Worm (Caenorhabditis elegans) whole organism, midembryonic: ENCODE results near the gene cpr-8.

Experiments
- T22C8.4 ChIP-seq: fragments of 200-800 bp; sonication (Bioruptor generic); IDR thresholded peaks from 2 replicates; pipeline ENCODE4 v1.3.6; 2022; ENCODE audit warnings: missing genetic modification characterization, missing compliant biosample characterization
- cog-1 ChIP-seq: sonication (generic microtip); optimal IDR thresholded peaks from 2 replicates; lab custom pipeline; 2016; ENCODE audit warnings: missing genetic modification characterization, missing compliant biosample characterization
- flt-1 ChIP-seq: fragments of 200-800 bp; sonication (Bioruptor generic); IDR thresholded peaks from 2 replicates; pipeline ENCODE4 v1.3.6; 2022; ENCODE audit warnings: missing genetic modification characterization, missing compliant biosample characterization
- klf-2 ChIP-seq: fragments of 200-800 bp; sonication (Bioruptor generic); conservative IDR thresholded peaks from 2 replicates; pipeline ENCODE4 v1.3.6; 2022; ENCODE audit warnings: missing genetic modification reagents, missing genetic modification characterization, missing compliant biosample characterization
- med-1 ChIP-seq: sonication (generic microtip); optimal IDR thresholded peaks from 2 replicates; lab custom pipeline; 2017; ENCODE audit warnings: missing genetic modification characterization, mild to moderate bottlenecking, missing compliant biosample characterization, antibody characterized with exemption, missing genetic modification reagents; ENCODE audit not compliant: insufficient read depth
- ref-1 ChIP-seq: fragments of 200-800 bp; sonication (Bioruptor generic); conservative IDR thresholded peaks from 2 replicates; pipeline ENCODE4 v1.3.6; 2022; ENCODE audit warnings: missing genetic modification reagents, missing genetic modification characterization, missing compliant biosample characterization
- tab-1 ChIP-seq: fragments of 200-800 bp; sonication (Bioruptor generic); IDR thresholded peaks from 2 replicates; pipeline ENCODE4 v1.3.6; 2022; ENCODE audit warnings: missing genetic modification characterization, missing compliant biosample characterization
- ztf-23 ChIP-seq: fragments of 200-800 bp; sonication (Bioruptor generic); IDR thresholded peaks from 2 replicates; pipeline ENCODE4 v1.3.6; 2022; ENCODE audit warnings: missing genetic modification reagents, missing genetic modification characterization, missing compliant biosample characterization
- ztf-29 ChIP-seq: fragments of 200-800 bp; sonication (Bioruptor generic); IDR thresholded peaks from 2 replicates; pipeline ENCODE4 v1.3.6; 2022; ENCODE audit warnings: missing genetic modification reagents, missing genetic modification characterization, missing compliant biosample characterization

cpr-8 gene

DNA sequence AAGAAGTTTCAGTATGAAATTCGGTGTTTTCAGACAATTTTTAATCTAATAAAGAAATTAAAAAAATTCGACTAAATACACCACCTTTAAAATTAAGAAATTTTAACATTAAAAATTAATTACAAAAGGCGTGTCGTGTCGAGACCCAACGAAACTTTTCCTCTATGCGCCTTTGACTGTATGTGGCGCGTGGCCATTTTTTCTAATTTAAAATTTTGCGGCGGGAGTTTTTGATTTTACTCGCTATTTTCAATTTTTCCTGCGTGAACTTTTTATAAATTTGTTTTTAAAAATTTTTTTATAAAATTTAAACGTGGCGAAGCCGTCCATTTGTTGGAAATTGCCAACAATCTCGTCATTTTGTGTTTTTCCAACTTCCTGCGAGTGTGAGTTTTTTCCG is 18.3 kb downstream of the cpr-8 start:
- TF ChIP-seq T22C8.4 (GFP tag; lab: Robert Waterston, UW) (no peak), klf-2 (GFP tag; lab: Robert Waterston, UW) (no peak), ztf-23 (no peak), ztf-29 (GFP tag; lab: Robert Waterston, UW) (no peak), ref-1 (no peak), tab-1 (GFP tag; lab: Robert Waterston, UW) (no peak), flt-1 (GFP tag; lab: Robert Waterston, UW) (no peak), cog-1 (tag; lab: Kevin White, UChicago) (no peak), med-1 (GFP tag; lab: Kevin White, UChicago) (no peak)

DNA sequence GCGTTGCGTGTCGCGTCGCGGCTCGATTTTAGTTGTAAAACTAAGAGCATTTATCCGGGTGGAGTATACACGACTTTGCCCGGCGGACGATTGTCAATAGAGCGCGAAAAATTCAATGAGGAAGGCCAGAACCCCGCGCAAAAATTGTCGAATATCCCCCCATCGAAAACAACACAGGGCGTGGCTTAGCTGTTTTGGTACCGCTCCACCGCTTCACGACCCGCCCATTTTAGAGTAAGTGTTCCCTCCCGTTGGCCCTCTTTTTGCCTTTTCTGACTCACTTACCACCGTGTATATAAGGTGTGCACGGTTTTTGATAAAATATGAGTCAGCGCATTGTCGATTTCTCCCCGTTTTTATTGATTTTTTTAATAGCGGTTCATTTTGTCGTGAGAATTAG is 19.0 kb downstream of the cpr-8 start:
- no peak for TF ChIP-seq cog-1 (tag; lab: Kevin White, UChicago)
- no peak for TF ChIP-seq tab-1 (GFP tag; lab: Robert Waterston, UW)
- TF ChIP-seq ref-1, result no peak
- TF ChIP-seq T22C8.4 (GFP tag; lab: Robert Waterston, UW), result no peak
- no peak for TF ChIP-seq klf-2 (GFP tag; lab: Robert Waterston, UW)
- no peak for TF ChIP-seq ztf-23
- no peak for TF ChIP-seq flt-1 (GFP tag; lab: Robert Waterston, UW)
- no peak for TF ChIP-seq ztf-29 (GFP tag; lab: Robert Waterston, UW)
- TF ChIP-seq med-1 (GFP tag; lab: Kevin White, UChicago), result no peak

DNA sequence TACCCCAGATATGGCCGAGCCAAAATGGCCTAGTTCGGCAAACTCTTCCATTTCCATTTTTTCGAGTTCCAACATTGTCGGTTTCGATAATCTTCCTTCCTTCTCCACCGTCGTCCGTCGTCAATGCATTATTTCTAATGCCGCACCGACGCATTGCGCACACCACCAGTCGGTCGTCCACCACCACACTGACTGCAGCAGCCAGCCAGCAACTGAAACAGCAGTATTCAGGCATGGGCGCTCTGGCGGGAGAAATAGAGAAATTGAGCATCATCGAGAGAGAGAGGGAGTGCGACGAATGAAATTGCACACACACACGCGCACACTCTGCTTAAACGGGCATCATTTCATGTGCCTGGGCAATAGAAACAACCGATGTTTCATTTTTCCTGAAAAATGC is 19.5 kb downstream of the cpr-8 start:
- TF ChIP-seq cog-1 (tag; lab: Kevin White, UChicago), result no peak
- 0 out of 2 replicates have a peak, but pooled peaks have one; percentile 26 for TF ChIP-seq flt-1 (GFP tag; lab: Robert Waterston, UW)
- peak; percentile 55; the same call in 1 of the 2 replicates for TF ChIP-seq ztf-23

DNA sequence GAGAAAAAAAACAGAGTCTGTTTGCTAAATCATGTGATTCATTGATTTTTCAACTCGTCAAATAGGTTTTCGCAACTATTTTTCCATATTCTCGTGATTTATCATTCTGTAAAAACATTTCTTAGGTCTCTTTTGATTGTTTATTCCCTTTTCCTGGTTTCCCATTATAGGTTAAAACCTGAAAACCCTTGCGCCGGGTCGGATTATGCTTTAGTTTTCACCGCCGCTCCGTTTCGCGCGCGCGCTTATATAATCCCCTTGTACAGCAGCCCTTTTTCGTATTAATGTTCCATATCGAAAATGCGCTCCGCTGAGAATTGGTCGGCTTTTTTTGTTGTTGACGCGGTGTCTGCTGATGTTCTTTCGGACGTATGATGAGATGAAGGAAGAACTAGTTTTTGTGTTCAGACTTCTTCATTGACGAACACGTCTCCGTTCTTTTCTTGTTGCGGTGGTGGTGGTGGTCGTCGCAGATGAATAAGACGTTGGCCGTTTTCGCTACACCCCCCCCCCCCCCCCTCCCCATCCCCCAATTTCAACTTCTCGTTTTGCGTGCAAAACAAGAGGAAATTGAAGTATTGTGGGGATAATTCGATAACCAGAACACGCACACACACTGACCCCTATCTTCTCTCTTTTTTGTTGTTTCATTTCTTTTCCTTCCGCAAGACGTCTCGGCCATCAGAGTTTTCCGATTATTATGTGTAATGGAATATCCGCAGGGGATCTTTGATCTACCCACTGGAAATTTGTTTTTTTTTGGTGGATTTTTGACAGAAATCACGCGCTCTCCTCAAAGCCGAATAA is 20.3 kb downstream of the cpr-8 start:
- no peak for TF ChIP-seq ztf-29 (GFP tag; lab: Robert Waterston, UW)
- no peak for TF ChIP-seq klf-2 (GFP tag; lab: Robert Waterston, UW)
- no peak for TF ChIP-seq ztf-23
- no peak for TF ChIP-seq T22C8.4 (GFP tag; lab: Robert Waterston, UW)
- no peak for TF ChIP-seq ref-1
- no peak for TF ChIP-seq med-1 (GFP tag; lab: Kevin White, UChicago)
- TF ChIP-seq cog-1 (tag; lab: Kevin White, UChicago), result no peak
- no peak for TF ChIP-seq tab-1 (GFP tag; lab: Robert Waterston, UW)
- no peak for TF ChIP-seq flt-1 (GFP tag; lab: Robert Waterston, UW)

DNA sequence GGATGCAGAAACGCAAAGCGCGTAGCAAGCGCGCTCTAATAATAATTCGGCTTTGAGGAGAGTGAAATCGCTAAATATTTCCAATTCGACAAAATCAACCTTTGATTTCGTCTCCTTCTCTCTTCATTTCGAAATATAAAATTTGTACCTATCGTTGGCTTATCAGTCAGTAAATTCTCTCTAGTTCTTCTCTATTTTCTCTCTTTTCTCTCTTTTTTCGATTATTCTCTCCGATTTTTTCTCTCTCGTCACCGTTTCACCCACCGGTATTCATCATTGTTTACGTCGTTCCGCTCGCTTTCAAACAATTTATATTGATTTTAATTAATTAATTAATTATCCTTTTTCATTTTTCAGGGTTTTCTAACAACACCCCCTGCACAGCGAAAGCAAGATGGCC is 21.5 kb downstream of the cpr-8 start, which contains the start of gene cmd-1:
Gene cmd-1 (plus strand): TSS at position 358 of the 400 bp plus-strand sequence.
- TF ChIP-seq med-1 (GFP tag; lab: Kevin White, UChicago) (no peak), ztf-29 (GFP tag; lab: Robert Waterston, UW) (no peak), klf-2 (GFP tag; lab: Robert Waterston, UW) (no peak), T22C8.4 (GFP tag; lab: Robert Waterston, UW) (no peak), ztf-23 (no peak), tab-1 (GFP tag; lab: Robert Waterston, UW) (no peak), ref-1 (no peak), flt-1 (GFP tag; lab: Robert Waterston, UW) (no peak), cog-1 (tag; lab: Kevin White, UChicago) (no peak)

DNA sequence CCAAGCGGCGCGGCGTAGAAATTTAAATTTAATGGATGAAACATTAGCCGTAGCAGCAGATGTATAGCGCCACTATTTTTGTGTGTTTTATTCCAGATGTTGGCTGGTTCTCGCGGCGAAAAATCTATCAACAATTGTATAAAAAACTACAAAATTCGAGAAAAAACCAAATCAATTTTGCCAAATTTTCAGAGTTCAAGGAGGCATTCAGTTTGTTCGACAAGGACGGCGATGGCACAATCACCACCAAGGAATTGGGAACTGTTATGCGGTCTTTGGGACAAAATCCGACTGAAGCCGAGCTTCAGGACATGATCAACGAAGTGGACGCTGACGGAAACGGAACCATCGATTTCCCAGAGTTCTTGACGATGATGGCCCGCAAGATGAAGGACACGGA is 22.0 kb downstream of the cpr-8 start:
- TF ChIP-seq T22C8.4 (GFP tag; lab: Robert Waterston, UW) (no peak), flt-1 (GFP tag; lab: Robert Waterston, UW) (no peak), ztf-29 (GFP tag; lab: Robert Waterston, UW) (no peak), ztf-23 (no peak), tab-1 (GFP tag; lab: Robert Waterston, UW) (no peak), ref-1 (no peak), klf-2 (GFP tag; lab: Robert Waterston, UW) (no peak), cog-1 (tag; lab: Kevin White, UChicago) (no peak), med-1 (GFP tag; lab: Kevin White, UChicago) (no peak)

DNA sequence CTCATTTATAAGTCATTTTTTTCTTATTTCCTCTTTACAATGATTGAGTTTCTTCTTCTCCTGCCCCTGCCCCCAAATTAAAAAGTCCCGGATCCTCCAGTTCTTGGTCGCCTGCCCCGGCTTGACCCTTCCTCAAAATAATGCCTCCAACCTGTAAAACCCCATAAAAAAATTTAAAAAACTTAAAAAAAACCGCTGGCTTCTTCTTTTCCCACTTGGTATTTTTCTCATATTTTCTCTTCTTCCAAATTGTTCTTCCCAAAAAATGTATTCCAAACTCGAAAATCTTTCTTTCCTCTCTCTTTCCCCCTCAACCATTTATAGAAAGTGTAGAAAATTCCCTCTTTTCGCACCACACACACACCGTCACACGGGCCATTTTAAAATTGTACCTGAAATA is 23.0 kb downstream of the cpr-8 start:
- TF ChIP-seq T22C8.4 (GFP tag; lab: Robert Waterston, UW) (no peak), med-1 (GFP tag; lab: Kevin White, UChicago) (no peak), klf-2 (GFP tag; lab: Robert Waterston, UW) (no peak), tab-1 (GFP tag; lab: Robert Waterston, UW) (no peak), ztf-23 (no peak), cog-1 (tag; lab: Kevin White, UChicago) (no peak), ztf-29 (GFP tag; lab: Robert Waterston, UW) (no peak), flt-1 (GFP tag; lab: Robert Waterston, UW) (no peak), ref-1 (no peak)

DNA sequence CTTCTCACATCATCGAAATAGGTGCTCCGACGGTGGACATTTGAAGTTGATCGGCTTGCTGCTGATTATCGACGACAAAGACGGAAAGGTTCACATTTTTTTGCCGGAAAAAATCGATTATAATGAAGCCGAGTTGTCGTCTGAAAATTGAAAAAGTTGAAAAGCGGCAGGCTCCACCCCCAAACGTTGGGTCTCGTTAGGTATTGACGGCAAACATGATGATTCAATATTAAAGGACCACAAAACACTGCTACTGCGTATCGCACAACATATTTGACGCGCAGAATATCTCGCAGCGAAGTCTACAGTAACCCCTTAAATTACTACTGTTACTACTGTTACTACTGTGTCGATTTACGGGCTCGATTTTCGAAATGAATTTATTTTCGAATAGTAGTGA is 23.8 kb downstream of the cpr-8 start:
- TF ChIP-seq klf-2 (GFP tag; lab: Robert Waterston, UW) (no peak), ztf-23 (0 out of 2 replicates have a peak, but pooled peaks have one; percentile 52), flt-1 (GFP tag; lab: Robert Waterston, UW) (no peak)

DNA sequence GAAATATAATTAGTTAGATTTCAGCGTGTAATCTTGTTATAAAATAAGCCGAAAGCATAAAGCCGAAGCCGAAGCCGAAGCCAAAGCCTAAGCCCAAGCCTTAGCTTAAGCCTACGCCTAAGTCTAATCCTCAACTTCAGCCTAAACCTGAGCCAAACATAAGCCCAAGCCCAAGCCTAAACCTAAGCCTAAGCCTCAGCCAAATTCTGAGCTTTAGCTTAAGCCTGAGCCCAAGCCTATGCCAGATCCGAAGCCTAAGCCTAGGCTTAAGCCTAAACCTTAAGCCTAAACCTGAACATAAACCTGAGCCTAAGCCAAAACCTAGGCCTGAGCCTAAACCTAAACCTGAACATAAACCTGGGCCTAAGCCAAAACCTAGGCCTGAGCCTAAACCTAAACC is 26.3 kb downstream of the cpr-8 start:
- TF ChIP-seq cog-1 (tag; lab: Kevin White, UChicago) (no peak), T22C8.4 (GFP tag; lab: Robert Waterston, UW) (no peak), klf-2 (GFP tag; lab: Robert Waterston, UW) (no peak), ztf-23 (no peak), flt-1 (GFP tag; lab: Robert Waterston, UW) (no peak)
